Worm (Caenorhabditis elegans) whole organism, young adult: ENCODE data around the gene T07D3.2.

Source experiments
- C17E4.6 ChIP-seq: fragments of 200-800 bp; sonication (Bioruptor generic); IDR thresholded peaks from 2 replicates; pipeline ENCODE4 v1.3.6; 2022; ENCODE audit warnings: missing genetic modification reagents, missing genetic modification characterization, missing compliant biosample characterization
- F22D6.2 ChIP-seq: sonication (generic microtip); optimal IDR thresholded peaks from 2 replicates; lab custom pipeline; 2016; ENCODE audit warnings: mild to moderate bottlenecking, missing genetic modification characterization, missing compliant biosample characterization
- F23B12.7 ChIP-seq: sonication (generic microtip); optimal IDR thresholded peaks from 2 replicates; lab custom pipeline; 2017; ENCODE audit warnings: missing genetic modification characterization, mild to moderate bottlenecking, missing compliant biosample characterization, antibody characterized with exemption, moderate library complexity; ENCODE audit not compliant: insufficient read depth
- F39B2.1 ChIP-seq: fragments of 200-800 bp; sonication (Bioruptor generic); IDR thresholded peaks from 2 replicates; pipeline ENCODE4 v1.3.6; 2022; ENCODE audit warnings: missing genetic modification reagents, missing genetic modification characterization, missing compliant biosample characterization
- F55B11.4 ChIP-seq: sonication (generic microtip); optimal IDR thresholded peaks from 2 replicates; lab custom pipeline; 2016; ENCODE audit warnings: missing compliant biosample characterization, missing genetic modification characterization, borderline replicate concordance; ENCODE audit not compliant: insufficient read depth
- T26A5.8 ChIP-seq: sonication (generic microtip); optimal IDR thresholded peaks from 2 replicates; lab custom pipeline; 2016; ENCODE audit warnings: missing genetic modification characterization, missing compliant biosample characterization
- aptf-3 ChIP-seq: fragments of 200-800 bp; sonication (Bioruptor generic); IDR thresholded peaks from 2 replicates; pipeline ENCODE4 v1.3.6; 2022; ENCODE audit warnings: missing genetic modification characterization, missing compliant biosample characterization
- bed-1 ChIP-seq: fragments of 200-800 bp; sonication (Bioruptor generic); IDR thresholded peaks from 2 replicates; pipeline ENCODE4 v1.3.6; 2022; ENCODE audit warnings: missing genetic modification reagents, missing genetic modification characterization, missing compliant biosample characterization
- ccch-3 ChIP-seq: fragments of 200-800 bp; sonication (Bioruptor generic); optimal IDR thresholded peaks from 2 replicates; lab custom pipeline; 2018; ENCODE audit warnings: mild to moderate bottlenecking, missing genetic modification characterization, missing compliant biosample characterization
- cebp-1 ChIP-seq, 2 experiments: fragments of 200-800 bp in 1 of 2; sonication (Bioruptor generic) in 1 of 2; sonication (generic microtip) in 1 of 2; IDR thresholded peaks in 1 of 2; optimal IDR thresholded peaks in 1 of 2; 2 replicates each; pipeline versions ENCODE4 v1.3.6 to Lab custom; 2017 to 2022; ENCODE audit warnings: missing compliant biosample characterization in 2 of 2, missing genetic modification characterization in 2 of 2, mild to moderate bottlenecking in 1 of 2, missing genetic modification reagents in 1 of 2, moderate library complexity in 1 of 2
- cebp-2 ChIP-seq: fragments of 200-800 bp; sonication (Bioruptor generic); IDR thresholded peaks from 2 replicates; pipeline ENCODE4 v1.3.6; 2022; ENCODE audit warnings: missing genetic modification characterization, missing compliant biosample characterization
- ceh-100 ChIP-seq: fragments of 200-800 bp; sonication (Bioruptor generic); IDR thresholded peaks from 2 replicates; pipeline ENCODE4 v1.3.6; 2022; ENCODE audit warnings: missing genetic modification reagents, missing genetic modification characterization, missing compliant biosample characterization
- ceh-40 ChIP-seq: fragments of 200-800 bp; sonication (Bioruptor generic); IDR thresholded peaks from 2 replicates; pipeline ENCODE4 v1.3.6; 2022; ENCODE audit warnings: missing genetic modification characterization, missing compliant biosample characterization
- ceh-79 ChIP-seq: sonication (generic microtip); optimal IDR thresholded peaks from 2 replicates; lab custom pipeline; 2017; ENCODE audit warnings: mild to moderate bottlenecking, missing genetic modification characterization, missing compliant biosample characterization
- efl-1 ChIP-seq: fragments of 150-350 bp; optimal IDR thresholded peaks from 2 replicates; lab custom pipeline; 2014; ENCODE audit warnings: missing biosample characterization, missing genetic modification reagents, missing genetic modification characterization
- egl-44 ChIP-seq: fragments of 200-800 bp; sonication (Bioruptor generic); IDR thresholded peaks from 2 replicates; pipeline ENCODE4 v1.3.6; 2022; ENCODE audit warnings: missing genetic modification reagents, missing genetic modification characterization, missing compliant biosample characterization
- hlh-12 ChIP-seq: sonication (generic microtip); optimal IDR thresholded peaks from 2 replicates; lab custom pipeline; 2016; ENCODE audit warnings: missing genetic modification characterization, missing compliant biosample characterization
- hsf-1 ChIP-seq: fragments of 200-800 bp; sonication (Bioruptor generic); IDR thresholded peaks from 2 replicates; pipeline ENCODE4 v1.3.6; 2022; ENCODE audit warnings: missing genetic modification reagents, missing genetic modification characterization, missing compliant biosample characterization
- let-526 ChIP-seq: fragments of 200-800 bp; sonication (Bioruptor generic); IDR thresholded peaks from 2 replicates; pipeline ENCODE4 v1.3.6; 2022; ENCODE audit warnings: missing genetic modification reagents, missing genetic modification characterization, missing compliant biosample characterization
- lin-35 ChIP-seq, 3 experiments: fragments of 150-350 bp in 2 of 3; sonication (generic microtip) in 1 of 3; optimal IDR thresholded peaks; 2 replicates each; lab custom pipeline; 2014 to 2018; ENCODE audit warnings: missing biosample characterization in 3 of 3, missing genetic modification characterization in 3 of 3, missing genetic modification reagents in 3 of 3
- lin-54 ChIP-seq: fragments of 200-800 bp; sonication (Bioruptor generic); optimal IDR thresholded peaks from 2 replicates; lab custom pipeline; 2018; ENCODE audit warnings: mild to moderate bottlenecking, missing genetic modification characterization, missing compliant biosample characterization
- mcd-1 ChIP-seq: fragments of 200-800 bp; sonication (Bioruptor generic); IDR thresholded peaks from 2 replicates; pipeline ENCODE4 v1.3.6; 2022; ENCODE audit warnings: missing genetic modification reagents, missing genetic modification characterization, missing compliant biosample characterization
- mes-4 ChIP-seq: sonication (generic microtip); optimal IDR thresholded peaks from 2 replicates; lab custom pipeline; 2016; ENCODE audit warnings: missing genotype, missing genetic modification characterization, missing compliant biosample characterization
- nhr-120 ChIP-seq: fragments of 200-800 bp; sonication (Bioruptor generic); IDR thresholded peaks from 2 replicates; pipeline ENCODE4 v1.3.6; 2022; ENCODE audit warnings: missing genetic modification characterization, missing compliant biosample characterization
- nhr-179 ChIP-seq: sonication (generic microtip); optimal IDR thresholded peaks from 2 replicates; lab custom pipeline; 2016; ENCODE audit warnings: mild to moderate bottlenecking, missing genetic modification characterization, missing compliant biosample characterization
- rcor-1 ChIP-seq: fragments of 200-800 bp; sonication (Bioruptor generic); IDR thresholded peaks from 2 replicates; pipeline ENCODE4 v1.3.6; 2022; ENCODE audit warnings: missing genetic modification reagents, missing genetic modification characterization, missing compliant biosample characterization
- rec-8 ChIP-seq, 2 experiments: sonication (generic microtip); optimal IDR thresholded peaks; 2 replicates each; lab custom pipeline; 2016; ENCODE audit warnings: mild to moderate bottlenecking in 2 of 2, missing genetic modification characterization in 2 of 2, missing genetic modification reagents in 2 of 2, missing genotype in 2 of 2, missing biosample characterization in 1 of 2, missing compliant biosample characterization in 1 of 2, moderate library complexity in 1 of 2
- snpc-3.4 ChIP-seq: sonication (generic microtip); optimal IDR thresholded peaks from 2 replicates; lab custom pipeline; 2017; ENCODE audit warnings: missing genetic modification characterization, mild to moderate bottlenecking, missing compliant biosample characterization, antibody characterized with exemption, moderate library complexity, missing genotype, missing genetic modification reagents
- snpc-4 ChIP-seq, 5 experiments: fragments of 150-350 bp in 1 of 5; sonication (generic microtip) in 4 of 5; optimal IDR thresholded peaks; 2 replicates each; lab custom pipeline; 2014 to 2018; ENCODE audit warnings: missing genetic modification characterization in 5 of 5, missing biosample characterization in 3 of 5, antibody characterized with exemption in 2 of 5, mild to moderate bottlenecking in 2 of 5, missing compliant biosample characterization in 2 of 5, missing genotype in 2 of 5, moderate library complexity in 2 of 5, missing genetic modification reagents in 1 of 5
- somi-1 ChIP-seq: fragments of 200-800 bp; sonication (Bioruptor generic); optimal IDR thresholded peaks from 2 replicates; lab custom pipeline; 2018; ENCODE audit warnings: mild to moderate bottlenecking, missing genetic modification characterization, missing compliant biosample characterization
- tbx-9 ChIP-seq: sonication (generic microtip); optimal IDR thresholded peaks from 2 replicates; lab custom pipeline; 2016; ENCODE audit warnings: borderline replicate concordance, missing genetic modification characterization, inconsistent platforms, missing compliant biosample characterization
- xnd-1 ChIP-seq: sonication (generic microtip); optimal IDR thresholded peaks from 2 replicates; lab custom pipeline; 2016; ENCODE audit warnings: missing genotype, missing genetic modification reagents, missing genetic modification characterization, missing compliant biosample characterization
- ztf-18 ChIP-seq: sonication (generic microtip); optimal IDR thresholded peaks from 2 replicates; lab custom pipeline; 2016; ENCODE audit warnings: missing genotype, mild to moderate bottlenecking, missing genetic modification characterization, missing compliant biosample characterization

Gene T07D3.2

ce11 chrII:909554-909953, 7.8 kb downstream of the T07D3.2 start, which contains the start of the genes fbxc-24 and fbxc-27:
Gene fbxc-24, minus strand, starts transcription at chrII:909654.
Gene fbxc-27, plus strand, starts transcription at chrII:909769.
- no peak for TF ChIP-seq let-526
- TF ChIP-seq hsf-1 (GFP tag; lab: Robert Waterston, UW) = no peak
- TF ChIP-seq aptf-3 (GFP tag; lab: Robert Waterston, UW) = no peak
- TF ChIP-seq rcor-1 = no peak
- TF ChIP-seq F55B11.4 (tag; lab: Kevin White, UChicago) = no peak
- no peak for TF ChIP-seq hlh-12 (tag; lab: Kevin White, UChicago)
- TF ChIP-seq efl-1 (GFP tag; lab: Kevin White, UChicago) = no peak
- TF ChIP-seq F39B2.1 = no peak
- TF ChIP-seq T26A5.8 (tag; lab: Kevin White, UChicago) = no peak
- TF ChIP-seq cebp-2 (GFP tag; lab: Robert Waterston, UW) = no peak
- no peak for TF ChIP-seq tbx-9 (tag; lab: Kevin White, UChicago)
- TF ChIP-seq nhr-120 = no peak
- no peak for TF ChIP-seq snpc-4 (GFP tag; optimal IDR thresholded peaks at IDR 0.05; lab: Kevin White, UChicago)
- TF ChIP-seq snpc-4 (tag; optimal IDR thresholded peaks at IDR 0.05; lab: Kevin White, UChicago) = no peak
- TF ChIP-seq F22D6.2 (tag; lab: Kevin White, UChicago) = no peak
- no peak for TF ChIP-seq ccch-3 (GFP tag; lab: Kevin White, UChicago)
- no peak for TF ChIP-seq lin-54
- no peak for TF ChIP-seq ceh-79 (tag; lab: Kevin White, UChicago)
- TF ChIP-seq ztf-18 (tag; lab: Kevin White, UChicago) = no peak
- no peak for TF ChIP-seq lin-35 (GFP tag; optimal IDR thresholded peaks at IDR 0.05; lab: Kevin White, UChicago)
- no peak for TF ChIP-seq F23B12.7

- TF ChIP-seq F23B12.7 = no peak
- no peak for TF ChIP-seq snpc-4 (GFP tag; optimal IDR thresholded peaks at IDR 0.05; lab: Kevin White, UChicago)
- TF ChIP-seq snpc-4 (tag; optimal IDR thresholded peaks at IDR 0.05; lab: Kevin White, UChicago) = no peak
- TF ChIP-seq rec-8 (tag; optimal IDR thresholded peaks at IDR 0.05; lab: Kevin White, UChicago) = no peak
- no peak for TF ChIP-seq C17E4.6 (GFP tag; lab: Robert Waterston, UW)
- TF ChIP-seq efl-1 (GFP tag; lab: Kevin White, UChicago) = no peak
- no peak for TF ChIP-seq snpc-3.4 (tag; lab: Kevin White, UChicago)
- no peak for TF ChIP-seq bed-1 (GFP tag; lab: Robert Waterston, UW)
- TF ChIP-seq ceh-40 (GFP tag; lab: Robert Waterston, UW) = no peak
- no peak for TF ChIP-seq F55B11.4 (tag; lab: Kevin White, UChicago)
- TF ChIP-seq somi-1 = no peak
- no peak for TF ChIP-seq egl-44 (GFP tag; lab: Robert Waterston, UW)
- TF ChIP-seq rcor-1 = no peak
- no peak for TF ChIP-seq mes-4
- no peak for TF ChIP-seq hsf-1 (GFP tag; lab: Robert Waterston, UW)
- no peak for TF ChIP-seq nhr-179 (tag; lab: Kevin White, UChicago)
- no peak for TF ChIP-seq ceh-100 (GFP tag; lab: Robert Waterston, UW)
Measured at ce11 chrII:911680-912079, 9.9 kb downstream of the T07D3.2 start, which contains the start of gene fbxc-31. Gene fbxc-31, plus strand, starts transcription at chrII:911980.

- TF ChIP-seq cebp-1 (GFP tag; IDR thresholded peaks at IDR 0.05; lab: Robert Waterston, UW) = no peak
- no peak for TF ChIP-seq cebp-1 (tag; optimal IDR thresholded peaks at IDR 0.05; lab: Kevin White, UChicago)
- TF ChIP-seq mcd-1 (GFP tag; lab: Robert Waterston, UW) = peak; percentile 75
- no peak for TF ChIP-seq xnd-1
Measured at ce11 chrII:913222-913722, 11.5 kb downstream of the T07D3.2 start, which contains the start of gene fbxc-33. Gene fbxc-33, plus strand, starts transcription at chrII:913672.
